Worm (Caenorhabditis elegans): ENCODE measurements around the gene C13F10.6.

DNA sequence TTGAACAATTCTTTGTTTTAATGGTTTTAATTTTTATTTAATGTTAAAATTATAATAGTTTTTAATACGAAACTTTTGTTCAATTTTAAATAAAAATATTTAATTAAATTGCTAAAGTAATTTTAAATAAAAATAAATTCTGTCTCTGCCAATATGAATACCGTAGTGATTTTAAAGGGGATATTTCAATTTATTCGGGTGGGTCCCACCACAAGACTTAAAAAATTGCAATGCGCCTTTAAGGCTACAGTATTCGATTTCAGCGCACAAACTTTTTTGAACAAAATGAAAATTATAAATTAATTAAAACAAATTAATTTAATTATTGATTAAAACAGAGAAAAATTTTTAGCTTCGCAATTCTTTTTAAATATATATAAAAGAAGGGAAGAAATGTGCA is 21.8 kb downstream of the C13F10.6 start:
- TF ChIP-seq tab-1 (GFP tag; IDR thresholded peaks at IDR 0.05), result no peak
- TF ChIP-seq T22C8.4 (GFP tag; IDR thresholded peaks at IDR 0.05), result no peak
- no peak for TF ChIP-seq ref-1 (GFP tag; conservative IDR thresholded peaks at IDR 0.05)
- no peak for TF ChIP-seq ztf-29 (GFP tag; IDR thresholded peaks at IDR 0.05)
- TF ChIP-seq flt-1 (GFP tag; IDR thresholded peaks at IDR 0.05), result no peak
- no peak for TF ChIP-seq med-1 (GFP tag; optimal IDR thresholded peaks at IDR 0.05; ENCODE audit: insufficient read depth)
- no peak for TF ChIP-seq ztf-23 (GFP tag; IDR thresholded peaks at IDR 0.05)

Data from whole organism, midembryonic.